Worm (Caenorhabditis elegans) whole organism, young adult: ENCODE results near the gene F56C9.8.
A peak's percentile ranks its signal among the peaks of the same experiment; 100 is the strongest.

Experiments
- B0336.3 ChIP-seq: fragments of 200-800 bp; sonication (Bioruptor generic); IDR thresholded peaks from 2 replicates; pipeline ENCODE4 v1.3.6; 2022; ENCODE audit warnings: missing genetic modification characterization, missing compliant biosample characterization
- F23B12.7 ChIP-seq: sonication (generic microtip); optimal IDR thresholded peaks from 2 replicates; lab custom pipeline; 2017; ENCODE audit warnings: missing genetic modification characterization, mild to moderate bottlenecking, missing compliant biosample characterization, antibody characterized with exemption, moderate library complexity; ENCODE audit not compliant: insufficient read depth
- F55B11.4 ChIP-seq: sonication (generic microtip); optimal IDR thresholded peaks from 2 replicates; lab custom pipeline; 2016; ENCODE audit warnings: missing compliant biosample characterization, missing genetic modification characterization, borderline replicate concordance; ENCODE audit not compliant: insufficient read depth
- F57A8.1 ChIP-seq: fragments of 200-800 bp; sonication (Bioruptor generic); optimal IDR thresholded peaks from 2 replicates; lab custom pipeline; 2018; ENCODE audit warnings: mild to moderate bottlenecking, missing genetic modification characterization, moderate library complexity, missing compliant biosample characterization
- T26A5.8 ChIP-seq: sonication (generic microtip); optimal IDR thresholded peaks from 2 replicates; lab custom pipeline; 2016; ENCODE audit warnings: missing genetic modification characterization, missing compliant biosample characterization
- Y53G8AR.9 ChIP-seq: fragments of 200-800 bp; sonication (Bioruptor generic); conservative IDR thresholded peaks from 2 replicates; pipeline ENCODE4 v1.3.6; 2022; ENCODE audit warnings: missing genetic modification reagents, missing genetic modification characterization, missing compliant biosample characterization
- Y56A3A.18 ChIP-seq: fragments of 200-800 bp; sonication (Bioruptor generic); IDR thresholded peaks from 2 replicates; pipeline ENCODE4 v1.3.6; 2022; ENCODE audit warnings: missing genetic modification reagents, missing genetic modification characterization, missing compliant biosample characterization
- ZK185.1 ChIP-seq: sonication (generic microtip); optimal IDR thresholded peaks from 2 replicates; lab custom pipeline; 2016; ENCODE audit warnings: mild to moderate bottlenecking, missing genetic modification characterization, missing compliant biosample characterization; ENCODE audit not compliant: poor library complexity, severe bottlenecking
- ama-1 ChIP-seq, 3 experiments: fragments of 150-350 bp in 1 of 3; sonication (generic microtip) in 2 of 3; optimal IDR thresholded peaks; 2 replicates each; lab custom pipeline; 2014 to 2018; ENCODE audit warnings: missing biosample characterization in 2 of 3, missing genetic modification characterization in 2 of 3, missing genetic modification reagents in 2 of 3
- aptf-3 ChIP-seq: fragments of 200-800 bp; sonication (Bioruptor generic); IDR thresholded peaks from 2 replicates; pipeline ENCODE4 v1.3.6; 2022; ENCODE audit warnings: missing genetic modification characterization, missing compliant biosample characterization
- cebp-1 ChIP-seq, 2 experiments: fragments of 200-800 bp in 1 of 2; sonication (Bioruptor generic) in 1 of 2; sonication (generic microtip) in 1 of 2; IDR thresholded peaks in 1 of 2; optimal IDR thresholded peaks in 1 of 2; 2 replicates each; pipeline versions ENCODE4 v1.3.6 to Lab custom; 2017 to 2022; ENCODE audit warnings: missing compliant biosample characterization in 2 of 2, missing genetic modification characterization in 2 of 2, mild to moderate bottlenecking in 1 of 2, missing genetic modification reagents in 1 of 2, moderate library complexity in 1 of 2
- cebp-2 ChIP-seq: fragments of 200-800 bp; sonication (Bioruptor generic); IDR thresholded peaks from 2 replicates; pipeline ENCODE4 v1.3.6; 2022; ENCODE audit warnings: missing genetic modification characterization, missing compliant biosample characterization
- ceh-27 ChIP-seq: fragments of 200-800 bp; sonication (Bioruptor generic); optimal IDR thresholded peaks from 2 replicates; lab custom pipeline; 2018; ENCODE audit warnings: mild to moderate bottlenecking, missing genetic modification characterization, moderate library complexity, missing compliant biosample characterization
- ceh-58 ChIP-seq: fragments of 200-800 bp; sonication (Bioruptor generic); IDR thresholded peaks from 2 replicates; pipeline ENCODE4 v1.3.6; 2022; ENCODE audit warnings: missing genetic modification characterization, missing compliant biosample characterization
- ceh-91 ChIP-seq: fragments of 200-800 bp; sonication (Bioruptor generic); IDR thresholded peaks from 2 replicates; pipeline ENCODE4 v1.3.6; 2022; ENCODE audit warnings: missing genetic modification reagents, missing genetic modification characterization, missing compliant biosample characterization
- egl-18 ChIP-seq: fragments of 200-800 bp; sonication (Bioruptor generic); IDR thresholded peaks from 2 replicates; pipeline ENCODE4 v1.3.6; 2022; ENCODE audit warnings: missing genetic modification reagents, missing genetic modification characterization, missing compliant biosample characterization
- egrh-3 ChIP-seq: fragments of 200-800 bp; sonication (Bioruptor generic); IDR thresholded peaks from 2 replicates; pipeline ENCODE4 v1.3.6; 2022; ENCODE audit warnings: missing genetic modification reagents, missing genetic modification characterization, missing compliant biosample characterization
- ets-4 ChIP-seq: fragments of 200-800 bp; sonication (Bioruptor generic); optimal IDR thresholded peaks from 2 replicates; lab custom pipeline; 2018; ENCODE audit warnings: mild to moderate bottlenecking, missing genetic modification characterization, missing compliant biosample characterization
- fkh-3 ChIP-seq: sonication (generic microtip); optimal IDR thresholded peaks from 2 replicates; lab custom pipeline; 2016; ENCODE audit warnings: mild to moderate bottlenecking, missing genetic modification characterization, missing compliant biosample characterization
- gei-17 ChIP-seq: fragments of 200-800 bp; sonication (Bioruptor generic); optimal IDR thresholded peaks from 2 replicates; lab custom pipeline; 2018; ENCODE audit warnings: mild to moderate bottlenecking, missing genetic modification characterization, missing compliant biosample characterization
- him-1 ChIP-seq: sonication (generic microtip); optimal IDR thresholded peaks from 2 replicates; lab custom pipeline; 2016; ENCODE audit warnings: missing genotype, missing genetic modification reagents, missing genetic modification characterization, missing compliant biosample characterization
- hmg-20 ChIP-seq: fragments of 200-800 bp; sonication (Bioruptor generic); IDR thresholded peaks from 2 replicates; pipeline ENCODE4 v1.3.6; 2022; ENCODE audit warnings: missing genetic modification reagents, missing genetic modification characterization, missing compliant biosample characterization
- hrde-1 ChIP-seq: sonication (generic microtip); optimal IDR thresholded peaks from 2 replicates; lab custom pipeline; 2016; ENCODE audit warnings: missing genetic modification characterization, mild to moderate bottlenecking, missing compliant biosample characterization, moderate library complexity, missing genotype, missing genetic modification reagents, borderline replicate concordance
- hsf-1 ChIP-seq: fragments of 200-800 bp; sonication (Bioruptor generic); IDR thresholded peaks from 2 replicates; pipeline ENCODE4 v1.3.6; 2022; ENCODE audit warnings: missing genetic modification reagents, missing genetic modification characterization, missing compliant biosample characterization
- lir-1 ChIP-seq: fragments of 200-800 bp; sonication (Bioruptor generic); conservative IDR thresholded peaks from 2 replicates; pipeline ENCODE4 v1.3.6; 2022; ENCODE audit warnings: missing genetic modification reagents, missing genetic modification characterization, missing compliant biosample characterization
- lsy-27 ChIP-seq: sonication (generic microtip); optimal IDR thresholded peaks from 2 replicates; lab custom pipeline; 2017; ENCODE audit warnings: missing genetic modification characterization, mild to moderate bottlenecking, missing compliant biosample characterization, antibody characterized with exemption, missing genotype, borderline replicate concordance; ENCODE audit not compliant: insufficient read depth
- nhr-90 ChIP-seq: sonication (generic microtip); optimal IDR thresholded peaks from 2 replicates; lab custom pipeline; 2016; ENCODE audit warnings: missing genotype, mild to moderate bottlenecking, missing genetic modification characterization, missing compliant biosample characterization
- pbrm-1 ChIP-seq: fragments of 200-800 bp; sonication (Bioruptor generic); IDR thresholded peaks from 2 replicates; pipeline ENCODE4 v1.3.6; 2022; ENCODE audit warnings: missing genetic modification reagents, missing genetic modification characterization, missing compliant biosample characterization
- pha-4 ChIP-seq: fragments of 150-350 bp; sonication (generic microtip); optimal IDR thresholded peaks from 2 replicates; lab custom pipeline; 2014; ENCODE audit warnings: missing biosample characterization, missing genetic modification reagents, missing genetic modification characterization
- rcor-1 ChIP-seq: fragments of 200-800 bp; sonication (Bioruptor generic); IDR thresholded peaks from 2 replicates; pipeline ENCODE4 v1.3.6; 2022; ENCODE audit warnings: missing genetic modification reagents, missing genetic modification characterization, missing compliant biosample characterization
- rec-8 ChIP-seq, 2 experiments: sonication (generic microtip); optimal IDR thresholded peaks; 2 replicates each; lab custom pipeline; 2016; ENCODE audit warnings: mild to moderate bottlenecking in 2 of 2, missing genetic modification characterization in 2 of 2, missing genetic modification reagents in 2 of 2, missing genotype in 2 of 2, missing biosample characterization in 1 of 2, missing compliant biosample characterization in 1 of 2, moderate library complexity in 1 of 2
- sea-2 ChIP-seq: fragments of 200-800 bp; sonication (Bioruptor generic); IDR thresholded peaks from 2 replicates; pipeline ENCODE4 v1.3.6; 2022; ENCODE audit warnings: missing genetic modification characterization, missing compliant biosample characterization
- snpc-1.1 ChIP-seq: sonication (generic microtip); optimal IDR thresholded peaks from 2 replicates; lab custom pipeline; 2017; ENCODE audit warnings: missing genetic modification characterization, mild to moderate bottlenecking, missing compliant biosample characterization, antibody characterized with exemption, moderate library complexity, missing genotype, missing genetic modification reagents; ENCODE audit not compliant: insufficient read depth
- snpc-4 ChIP-seq, 5 experiments: fragments of 150-350 bp in 1 of 5; sonication (generic microtip) in 4 of 5; optimal IDR thresholded peaks; 2 replicates each; lab custom pipeline; 2014 to 2018; ENCODE audit warnings: missing genetic modification characterization in 5 of 5, missing biosample characterization in 3 of 5, antibody characterized with exemption in 2 of 5, mild to moderate bottlenecking in 2 of 5, missing compliant biosample characterization in 2 of 5, missing genotype in 2 of 5, moderate library complexity in 2 of 5, missing genetic modification reagents in 1 of 5
- tbp1 ChIP-seq: fragments of 200-800 bp; sonication (Bioruptor generic); optimal IDR thresholded peaks from 2 replicates; lab custom pipeline; 2018; ENCODE audit warnings: mild to moderate bottlenecking, missing genetic modification characterization, missing compliant biosample characterization
- xnd-1 ChIP-seq: sonication (generic microtip); optimal IDR thresholded peaks from 2 replicates; lab custom pipeline; 2016; ENCODE audit warnings: missing genotype, missing genetic modification reagents, missing genetic modification characterization, missing compliant biosample characterization
- ztf-28 ChIP-seq: fragments of 200-800 bp; sonication (Bioruptor generic); IDR thresholded peaks from 2 replicates; pipeline ENCODE4 v1.3.6; 2022; ENCODE audit warnings: missing genetic modification reagents, missing genetic modification characterization, missing compliant biosample characterization

The F56C9.8 gene

ce11 chrIII:7336214-7336613 is 16.9 kb upstream of the F56C9.8 start, which contains the start of gene gsp-2 (continued):
- TF ChIP-seq aptf-3, result no peak
- TF ChIP-seq pbrm-1 (GFP tag; lab: Robert Waterston, UW), result no peak; the same call in 1 of the 2 replicates
- TF ChIP-seq Y56A3A.18 (GFP tag; lab: Robert Waterston, UW), result no peak
- TF ChIP-seq xnd-1 (tag; lab: Kevin White, UChicago), result no peak
- TF ChIP-seq F55B11.4 (tag; lab: Kevin White, UChicago), result no peak
- TF ChIP-seq ama-1 (optimal IDR thresholded peaks at IDR 0.05; lab: Kevin White, UChicago), result no peak
- TF ChIP-seq ama-1 (GFP tag; optimal IDR thresholded peaks at IDR 0.05; lab: Kevin White, UChicago), result no peak
- TF ChIP-seq lir-1 (GFP tag; lab: Robert Waterston, UW), result peak; percentile 62; the same call in 1 of the 2 replicates
- no peak for TF ChIP-seq sea-2
- TF ChIP-seq B0336.3 (GFP tag; lab: Robert Waterston, UW), result peak; percentile 28; the same call in 1 of the 2 replicates
- 0 out of 2 replicates have a peak, but pooled peaks have one; percentile 14 for TF ChIP-seq cebp-2 (GFP tag; lab: Robert Waterston, UW)
- TF ChIP-seq pha-4 (tag; lab: Kevin White, UChicago), result peak; percentile 3
- no peak for TF ChIP-seq ztf-28 (GFP tag; lab: Robert Waterston, UW)
- TF ChIP-seq snpc-4 (GFP tag; optimal IDR thresholded peaks at IDR 0.05; lab: Kevin White, UChicago), result no peak
- TF ChIP-seq snpc-4 (tag; optimal IDR thresholded peaks at IDR 0.05; lab: Kevin White, UChicago), result peak in 3 of 4 experiments; percentile 10 to 45 (median 35)
- peak; percentile 26 for TF ChIP-seq lsy-27
- TF ChIP-seq hmg-20 (GFP tag; lab: Robert Waterston, UW), result no peak
- no peak for TF ChIP-seq ets-4 (GFP tag; lab: Kevin White, UChicago)
- peak; percentile 69 for TF ChIP-seq ceh-27 (GFP tag; lab: Kevin White, UChicago)
- no peak for TF ChIP-seq gei-17
- TF ChIP-seq rec-8 (tag; optimal IDR thresholded peaks at IDR 0.05; lab: Kevin White, UChicago), result no peak
- no peak for TF ChIP-seq him-1 (tag; lab: Kevin White, UChicago)
- no peak for TF ChIP-seq hrde-1 (tag; lab: Kevin White, UChicago)
- no peak for TF ChIP-seq T26A5.8 (tag; lab: Kevin White, UChicago)
- TF ChIP-seq hsf-1 (GFP tag; lab: Robert Waterston, UW), result no peak
- peak; percentile 71 for TF ChIP-seq F23B12.7 (tag; lab: Kevin White, UChicago)
- TF ChIP-seq cebp-1 (GFP tag; IDR thresholded peaks at IDR 0.05; lab: Robert Waterston, UW), result no peak
- peak; percentile 69 for TF ChIP-seq cebp-1 (tag; optimal IDR thresholded peaks at IDR 0.05; lab: Kevin White, UChicago)
- peak; percentile 54 for TF ChIP-seq tbp1
- no peak for TF ChIP-seq egl-18 (GFP tag; lab: Robert Waterston, UW)
- TF ChIP-seq snpc-1.1 (tag; lab: Kevin White, UChicago), result peak; percentile 27
- no peak for TF ChIP-seq F57A8.1
- TF ChIP-seq ceh-91 (GFP tag; lab: Robert Waterston, UW), result peak; percentile 36; the same call in 1 of the 2 replicates
- TF ChIP-seq egrh-3 (GFP tag; lab: Robert Waterston, UW), result peak; percentile 60; the same call in 1 of the 2 replicates
- no peak for TF ChIP-seq fkh-3 (tag; lab: Kevin White, UChicago)
- no peak for TF ChIP-seq ZK185.1
- 0 out of 2 replicates have a peak, but pooled peaks have one; percentile 15 for TF ChIP-seq Y53G8AR.9 (GFP tag; lab: Robert Waterston, UW)
- peak; percentile 25 for TF ChIP-seq nhr-90 (tag; lab: Kevin White, UChicago)
- TF ChIP-seq rcor-1 (GFP tag; lab: Robert Waterston, UW), result no peak
- TF ChIP-seq ceh-58 (GFP tag; lab: Robert Waterston, UW), result no peak
- TF ChIP-seq, all 124 proteins: peak for 41
